Worm (Caenorhabditis elegans) whole organism, L4 larva: ENCODE measurements around the gene gst-24.

ENCODE experiments used
- F44E2.7 ChIP-seq: fragments of 200-800 bp; sonication (Bioruptor generic); IDR thresholded peaks from 2 replicates; pipeline ENCODE4 v2.1.2; 2022; ENCODE audit warnings: missing genetic modification characterization, missing compliant biosample characterization
- T20F7.1 ChIP-seq: fragments of 200-800 bp; sonication (Bioruptor generic); optimal IDR thresholded peaks from 2 replicates; lab custom pipeline; 2018; ENCODE audit warnings: mild to moderate bottlenecking, missing genetic modification characterization, missing compliant biosample characterization
- Y105C5A.15 ChIP-seq: fragments of 200-800 bp; sonication (Bioruptor generic); IDR thresholded peaks from 2 replicates; pipeline ENCODE4 v1.3.6; 2022; ENCODE audit warnings: missing genetic modification characterization, missing compliant biosample characterization
- aha-1 ChIP-seq: fragments of 150-350 bp; peaks from one replicate; lab custom pipeline; 2014; ENCODE audit warnings: missing biosample characterization, missing genetic modification characterization
- ama-1 ChIP-seq: fragments of 150-350 bp; optimal IDR thresholded peaks from 2 replicates; lab custom pipeline; 2014; ENCODE audit warnings: inconsistent platforms, mixed read lengths
- attf-4 ChIP-seq: sonication (generic microtip); optimal IDR thresholded peaks from 3 replicates; lab custom pipeline; 2017; ENCODE audit warnings: missing biosample characterization, missing genetic modification characterization
- ceh-82 ChIP-seq: sonication (generic microtip); optimal IDR thresholded peaks from 2 replicates; lab custom pipeline; 2017; ENCODE audit warnings: missing biosample characterization, missing genetic modification characterization
- daf-16 ChIP-seq, 3 experiments: sonication (generic microtip); optimal IDR thresholded peaks; 2 replicates each; lab custom pipeline; 2016 to 2017; ENCODE audit warnings: missing genetic modification characterization in 3 of 3, missing genetic modification reagents in 3 of 3, mild to moderate bottlenecking in 2 of 3, missing compliant biosample characterization in 2 of 3, missing biosample characterization in 1 of 3, moderate library complexity in 1 of 3
- daf-19 ChIP-seq: fragments of 200-800 bp; sonication (Bioruptor generic); conservative IDR thresholded peaks from 2 replicates; pipeline ENCODE4 v1.3.6; 2022; ENCODE audit warnings: missing genetic modification characterization, missing compliant biosample characterization
- dmd-6 ChIP-seq: fragments of 200-800 bp; sonication (Bioruptor generic); IDR thresholded peaks from 2 replicates; pipeline ENCODE4 v1.3.6; 2022; ENCODE audit warnings: missing genetic modification reagents, missing genetic modification characterization, missing compliant biosample characterization
- dmd-9 ChIP-seq: fragments of 200-800 bp; sonication (Bioruptor generic); IDR thresholded peaks from 2 replicates; pipeline ENCODE4 v1.3.6; 2022; ENCODE audit warnings: missing genetic modification reagents, missing genetic modification characterization, missing compliant biosample characterization
- egl-43 ChIP-seq: fragments of 200-800 bp; sonication (Bioruptor generic); IDR thresholded peaks from 2 replicates; pipeline ENCODE4 v1.3.6; 2022; ENCODE audit warnings: missing genetic modification reagents, missing genetic modification characterization, missing compliant biosample characterization
- hif-1 ChIP-seq, 2 experiments: sonication (generic microtip); optimal IDR thresholded peaks; 2 replicates each; lab custom pipeline; 2016 to 2017; ENCODE audit warnings: missing compliant biosample characterization in 2 of 2, missing genetic modification characterization in 2 of 2, missing genetic modification reagents in 2 of 2, missing genotype in 2 of 2, mild to moderate bottlenecking in 1 of 2
- hlh-30 ChIP-seq: sonication (generic microtip); optimal IDR thresholded peaks from 2 replicates; lab custom pipeline; 2017; ENCODE audit warnings: antibody characterized with exemption, mild to moderate bottlenecking, missing genetic modification characterization, missing compliant biosample characterization; ENCODE audit not compliant: insufficient read depth
- lin-15B ChIP-seq: fragments of 150-350 bp; sonication (generic microtip); optimal IDR thresholded peaks from 3 replicates; lab custom pipeline; 2014; ENCODE audit warnings: missing biosample characterization, missing genetic modification characterization
- lin-29 ChIP-seq: fragments of 200-800 bp; sonication (Bioruptor generic); IDR thresholded peaks from 2 replicates; pipeline ENCODE4 v1.3.6; 2022; ENCODE audit warnings: missing genetic modification reagents, missing genetic modification characterization, missing compliant biosample characterization
- mdl-1 ChIP-seq, 2 experiments: fragments of 150-350 bp in 1 of 2; sonication (generic microtip) in 1 of 2; optimal IDR thresholded peaks; 2 replicates each; lab custom pipeline; 2014 to 2017; ENCODE audit warnings: missing biosample characterization in 2 of 2, missing genetic modification characterization in 2 of 2
- mep-1 ChIP-seq: fragments of 150-350 bp; sonication (generic microtip); optimal IDR thresholded peaks from 3 replicates; lab custom pipeline; 2014; ENCODE audit warnings: missing biosample characterization, missing genetic modification characterization
- mxl-3 ChIP-seq: fragments of 200-800 bp; sonication (Bioruptor generic); optimal IDR thresholded peaks from 2 replicates; lab custom pipeline; 2018; ENCODE audit warnings: mild to moderate bottlenecking, missing genetic modification characterization, missing compliant biosample characterization
- nhr-111 ChIP-seq: fragments of 200-800 bp; sonication (Bioruptor generic); optimal IDR thresholded peaks from 2 replicates; lab custom pipeline; 2018; ENCODE audit warnings: mild to moderate bottlenecking, missing genetic modification characterization, missing compliant biosample characterization
- nhr-25 ChIP-seq: sonication (generic microtip); optimal IDR thresholded peaks from 2 replicates; lab custom pipeline; 2017; ENCODE audit warnings: missing genetic modification characterization, mild to moderate bottlenecking, missing compliant biosample characterization, antibody characterized with exemption, moderate library complexity, borderline replicate concordance; ENCODE audit not compliant: insufficient read depth
- nhr-28 ChIP-seq: fragments of 150-350 bp; optimal IDR thresholded peaks from 2 replicates; lab custom pipeline; 2014; ENCODE audit warnings: missing biosample characterization, missing genetic modification characterization
- nhr-42 ChIP-seq: fragments of 200-800 bp; sonication (Bioruptor generic); IDR thresholded peaks from 2 replicates; pipeline ENCODE4 v1.3.6; 2022; ENCODE audit warnings: missing genetic modification characterization, missing compliant biosample characterization
- nhr-48 ChIP-seq: sonication (generic microtip); optimal IDR thresholded peaks from 2 replicates; lab custom pipeline; 2016; ENCODE audit warnings: mild to moderate bottlenecking, missing genetic modification characterization, missing compliant biosample characterization
- nhr-77 ChIP-seq: fragments of 150-350 bp; optimal IDR thresholded peaks from 2 replicates; lab custom pipeline; 2014; ENCODE audit warnings: missing biosample characterization, missing genetic modification characterization
- php-3 ChIP-seq: fragments of 200-800 bp; sonication (Bioruptor generic); IDR thresholded peaks from 2 replicates; pipeline ENCODE4 v1.3.6; 2022; ENCODE audit warnings: missing genetic modification reagents, missing genetic modification characterization, missing compliant biosample characterization
- saeg-2 ChIP-seq: fragments of 200-800 bp; sonication (Bioruptor generic); IDR thresholded peaks from 2 replicates; pipeline ENCODE4 v1.3.6; 2022; ENCODE audit warnings: missing genetic modification reagents, missing genetic modification characterization, missing compliant biosample characterization
- sdz-12 ChIP-seq: fragments of 200-800 bp; sonication (Bioruptor generic); optimal IDR thresholded peaks from 2 replicates; lab custom pipeline; 2018; ENCODE audit warnings: mild to moderate bottlenecking, missing genetic modification characterization, missing compliant biosample characterization
- set-16 ChIP-seq: fragments of 200-800 bp; sonication (Bioruptor generic); IDR thresholded peaks from 2 replicates; pipeline ENCODE4 v1.3.6; 2022; ENCODE audit warnings: missing genetic modification reagents, missing genetic modification characterization, missing compliant biosample characterization
- spr-3 ChIP-seq: fragments of 200-800 bp; sonication (Bioruptor generic); optimal IDR thresholded peaks from 2 replicates; lab custom pipeline; 2018; ENCODE audit warnings: mild to moderate bottlenecking, missing genetic modification characterization, missing compliant biosample characterization
- tag-97 ChIP-seq: fragments of 200-800 bp; sonication (Bioruptor generic); IDR thresholded peaks from 2 replicates; pipeline ENCODE4 v1.3.6; 2022; ENCODE audit warnings: missing genetic modification characterization, missing compliant biosample characterization
- tra-1 ChIP-seq: fragments of 200-800 bp; sonication (Bioruptor generic); IDR thresholded peaks from 2 replicates; pipeline ENCODE4 v1.3.6; 2022; ENCODE audit warnings: missing genetic modification reagents, missing genetic modification characterization, missing compliant biosample characterization
- unc-39 ChIP-seq: sonication (generic microtip); optimal IDR thresholded peaks from 2 replicates; lab custom pipeline; 2017; ENCODE audit warnings: missing biosample characterization, missing genetic modification characterization
- vab-7 ChIP-seq: fragments of 200-800 bp; sonication (Bioruptor generic); IDR thresholded peaks from 2 replicates; pipeline ENCODE4 v1.3.6; 2022; ENCODE audit warnings: missing genetic modification reagents, missing genetic modification characterization, missing compliant biosample characterization
- zag-1 ChIP-seq: fragments of 150-350 bp; optimal IDR thresholded peaks from 2 replicates; lab custom pipeline; 2014; ENCODE audit warnings: missing biosample characterization, missing genetic modification characterization
- ztf-7 ChIP-seq: fragments of 150-350 bp; optimal IDR thresholded peaks from 2 replicates; lab custom pipeline; 2014; ENCODE audit warnings: missing biosample characterization, missing genetic modification characterization

Gene gst-24

ce11 chrII:13632238-13632637 is 21.1 kb upstream of the gst-24 start, which contains the start of gene tag-10:
Gene tag-10 (plus strand): TSS chrII:13632584.
- no peak for TF ChIP-seq mep-1 (tag; lab: Kevin White, UChicago)
- no peak for TF ChIP-seq nhr-42 (GFP tag; lab: Robert Waterston, UW)
- peak; percentile 40 for TF ChIP-seq ztf-7 (tag; lab: Kevin White, UChicago)
- TF ChIP-seq daf-16 (GFP tag; optimal IDR thresholded peaks at IDR 0.05; lab: Kevin White, UChicago), result peak in 1 of 2 experiments; percentile 73
- peak; percentile 30 for TF ChIP-seq daf-16 (tag; optimal IDR thresholded peaks at IDR 0.05; lab: Kevin White, UChicago)
- no peak for TF ChIP-seq tra-1 (GFP tag; lab: Robert Waterston, UW)
- TF ChIP-seq nhr-25 (tag; lab: Kevin White, UChicago), result no peak

ce11 chrII:13630690-13631089 is 19.5 kb upstream of the gst-24 start, which contains the start of the genes gst-17 and gst-18:
Gene gst-17 (minus strand): TSS chrII:13630790.
Gene gst-18 (minus strand): TSS chrII:13630887.
- TF ChIP-seq hif-1 (tag; optimal IDR thresholded peaks at IDR 0.05; lab: Kevin White, UChicago) (no peak), hlh-30 (tag; lab: Kevin White, UChicago) (no peak), sdz-12 (GFP tag; lab: Kevin White, UChicago) (no peak), daf-19 (no peak), nhr-77 (tag; lab: Kevin White, UChicago) (no peak), tra-1 (GFP tag; lab: Robert Waterston, UW) (no peak), nhr-28 (tag; lab: Kevin White, UChicago) (no peak), egl-43 (GFP tag; lab: Robert Waterston, UW) (no peak), spr-3 (GFP tag; lab: Kevin White, UChicago) (no peak), tag-97 (GFP tag; lab: Robert Waterston, UW) (no peak), ztf-7 (tag; lab: Kevin White, UChicago) (no peak), daf-16 (GFP tag; optimal IDR thresholded peaks at IDR 0.05; lab: Kevin White, UChicago) (no peak), daf-16 (tag; optimal IDR thresholded peaks at IDR 0.05; lab: Kevin White, UChicago) (no peak), saeg-2 (GFP tag; lab: Robert Waterston, UW) (no peak), php-3 (no peak)
- TF ChIP-seq, all 104 proteins: peak for 0

- TF ChIP-seq aha-1 (tag; lab: Kevin White, UChicago) (peak; percentile 71), nhr-28 (tag; lab: Kevin White, UChicago) (peak; percentile 27), hif-1 (tag; optimal IDR thresholded peaks at IDR 0.05; lab: Kevin White, UChicago) (peak; percentile 78 to 93), sdz-12 (GFP tag; lab: Kevin White, UChicago) (no peak), set-16 (no peak)
These were observed 15.8 kb upstream of the gst-24 start, which contains the start of gene gst-19 for ce11 chrII:13627001-13627400. Gene gst-19 (minus strand): TSS chrII:13627145.

- no peak for TF ChIP-seq mxl-3
- TF ChIP-seq nhr-48 (tag; lab: Kevin White, UChicago), result peak; percentile 16
- no peak for TF ChIP-seq ama-1 (lab: Kevin White, UChicago)
- no peak for TF ChIP-seq F44E2.7 (GFP tag; lab: Robert Waterston, UW)
- no peak for TF ChIP-seq dmd-9 (GFP tag; lab: Robert Waterston, UW)
- no peak for TF ChIP-seq nhr-111 (GFP tag; lab: Kevin White, UChicago)
- peak; percentile 39 for TF ChIP-seq aha-1 (tag; lab: Kevin White, UChicago)
- no peak for TF ChIP-seq lin-29 (GFP tag; lab: Robert Waterston, UW)
- no peak for TF ChIP-seq Y105C5A.15 (GFP tag; lab: Robert Waterston, UW)
- no peak for TF ChIP-seq T20F7.1 (GFP tag; lab: Kevin White, UChicago)
- TF ChIP-seq vab-7 (GFP tag; lab: Robert Waterston, UW), result no peak
- no peak for TF ChIP-seq mdl-1 (tag; optimal IDR thresholded peaks at IDR 0.05; lab: Kevin White, UChicago)
- TF ChIP-seq attf-4, result no peak
- TF ChIP-seq spr-3 (GFP tag; lab: Kevin White, UChicago), result no peak
- TF ChIP-seq daf-16 (GFP tag; optimal IDR thresholded peaks at IDR 0.05; lab: Kevin White, UChicago), result no peak
- peak; percentile 26 for TF ChIP-seq daf-16 (tag; optimal IDR thresholded peaks at IDR 0.05; lab: Kevin White, UChicago)
- no peak for TF ChIP-seq lin-15B (tag; lab: Kevin White, UChicago)
- no peak for TF ChIP-seq ceh-82 (tag; lab: Kevin White, UChicago)
- no peak for TF ChIP-seq unc-39 (tag; lab: Kevin White, UChicago)
- no peak for TF ChIP-seq zag-1 (tag; lab: Kevin White, UChicago)
- TF ChIP-seq dmd-6, result no peak
These were observed 13.2 kb upstream of the gst-24 start, which contains the start of gene gst-16 for ce11 chrII:13624330-13624729. Gene gst-16 (minus strand): TSS chrII:13624440.
